Worm (Caenorhabditis elegans) whole organism, L3 larva: ENCODE results near the gene Y22D7AR.3.

Source experiments
- elt-3 ChIP-seq, 3 experiments: fragments of 150-350 bp in 1 of 3; sonication (generic microtip) in 2 of 3; optimal IDR thresholded peaks; 2 replicates in 2 of 3; 4 replicates in 1 of 3; lab custom pipeline; 2014 to 2017; ENCODE audit warnings: missing biosample characterization in 3 of 3, missing genetic modification characterization in 3 of 3
- lin-15B ChIP-seq: fragments of 150-350 bp; optimal IDR thresholded peaks from 2 replicates; lab custom pipeline; 2014; ENCODE audit warnings: missing biosample characterization, missing genetic modification characterization
- snpc-4 ChIP-seq: fragments of 150-350 bp; optimal IDR thresholded peaks from 2 replicates; lab custom pipeline; 2014; ENCODE audit warnings: missing biosample characterization, missing genetic modification characterization

DNA sequence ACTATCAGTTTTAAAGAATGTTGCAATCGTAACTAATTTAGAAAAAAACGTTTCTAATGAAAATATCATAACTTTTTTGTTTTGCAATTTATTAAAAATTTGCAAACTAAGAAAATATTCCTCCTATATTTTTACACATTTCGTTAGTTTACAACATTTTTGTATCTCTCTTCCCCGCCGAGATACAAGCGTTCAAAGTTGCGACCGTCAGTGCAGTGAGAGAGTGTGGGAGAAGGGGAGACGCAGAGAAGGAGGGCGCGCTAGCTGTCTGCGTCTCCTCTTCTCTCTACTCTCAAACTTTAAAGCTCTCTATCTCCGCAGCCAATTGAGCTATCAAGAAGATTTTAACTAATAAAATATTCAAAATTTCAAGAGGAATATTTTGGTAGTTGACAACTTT lies 14.7 kb upstream of the Y22D7AR.3 start:
- TF ChIP-seq lin-15B (tag; lab: Kevin White, UChicago) (no peak), snpc-4 (tag; lab: Kevin White, UChicago) (no peak), elt-3 (tag; optimal IDR thresholded peaks at IDR 0.05; lab: Kevin White, UChicago) (no peak)
